Fruit fly (Drosophila melanogaster) whole organism, embryonic: ENCODE data around the gene mav.

Experiments used
- BEAF-32 ChIP-seq: fragments of 200-800 bp; sonication (Bioruptor generic); optimal IDR thresholded peaks from 3 replicates; lab custom pipeline; 2017; ENCODE audit warnings: missing biosample characterization, missing genetic modification characterization, mild to moderate bottlenecking, moderate library complexity, missing genetic modification reagents
- CG10209 ChIP-seq: fragments of 200-800 bp; sonication (Bioruptor generic); optimal IDR thresholded peaks from 3 replicates; lab custom pipeline; 2017; ENCODE audit warnings: missing biosample characterization, mild to moderate bottlenecking, missing genetic modification characterization, missing genetic modification reagents
- CG10431 ChIP-seq: fragments of 200-800 bp; sonication (Bioruptor generic); optimal IDR thresholded peaks from 3 replicates; lab custom pipeline; 2018; ENCODE audit warnings: missing biosample characterization, mild to moderate bottlenecking, missing genetic modification characterization
- CG12391 ChIP-seq: fragments of 200-800 bp; sonication (Bioruptor generic); optimal IDR thresholded peaks from 3 replicates; lab custom pipeline; 2018; ENCODE audit warnings: missing biosample characterization, mild to moderate bottlenecking, missing genetic modification characterization, moderate library complexity
- CG12769 ChIP-seq: fragments of 200-800 bp; sonication (Bioruptor generic); optimal IDR thresholded peaks from 2 replicates; lab custom pipeline; 2019; ENCODE audit warnings: missing biosample characterization, mild to moderate bottlenecking, missing genetic modification characterization, moderate library complexity
- CG13894 ChIP-seq: fragments of 200-800 bp; sonication (Bioruptor generic); optimal IDR thresholded peaks from 3 replicates; lab custom pipeline; 2018; ENCODE audit warnings: missing biosample characterization, mild to moderate bottlenecking, missing genetic modification characterization, moderate library complexity
- CG14965 ChIP-seq: fragments of 200-800 bp; sonication (Bioruptor generic); optimal IDR thresholded peaks from 2 replicates; lab custom pipeline; 2016; ENCODE audit warnings: missing biosample characterization, missing genetic modification characterization, borderline replicate concordance
- CG17328 ChIP-seq: fragments of 200-800 bp; sonication (Bioruptor generic); IDR thresholded peaks from 2 replicates; pipeline ENCODE4 v1.3.6; 2022; ENCODE audit warnings: missing biosample characterization, missing genetic modification characterization
- CG2116 ChIP-seq: fragments of 200-800 bp; sonication (Bioruptor generic); optimal IDR thresholded peaks from 3 replicates; lab custom pipeline; 2018; ENCODE audit warnings: missing biosample characterization, mild to moderate bottlenecking, missing genetic modification characterization
- CG2875 ChIP-seq: fragments of 200-800 bp; sonication (Bioruptor generic); optimal IDR thresholded peaks from 2 replicates; lab custom pipeline; 2017; ENCODE audit warnings: missing biosample characterization, mild to moderate bottlenecking, missing genetic modification characterization, missing genetic modification reagents
- CG34224 ChIP-seq: fragments of 200-800 bp; sonication (Bioruptor generic); IDR thresholded peaks from 3 replicates; pipeline ENCODE4 v1.3.6; 2022; ENCODE audit warnings: missing biosample characterization, missing genetic modification characterization; ENCODE audit not compliant: partially characterized antibody
- CG3995 ChIP-seq: fragments of 200-800 bp; sonication (Bioruptor generic); optimal IDR thresholded peaks from 3 replicates; lab custom pipeline; 2016; ENCODE audit warnings: missing biosample characterization, missing genetic modification characterization
- CG4282 ChIP-seq: fragments of 200-800 bp; sonication (Bioruptor generic); optimal IDR thresholded peaks from 2 replicates; lab custom pipeline; 2016; ENCODE audit warnings: missing biosample characterization, missing genetic modification characterization
- CG4360 ChIP-seq: fragments of 200-800 bp; sonication (Bioruptor generic); IDR thresholded peaks from 2 replicates; pipeline ENCODE4 v1.3.6; 2022; ENCODE audit warnings: missing biosample characterization, missing genetic modification characterization
- CG4617 ChIP-seq: fragments of 200-800 bp; sonication (Bioruptor generic); optimal IDR thresholded peaks from 3 replicates; lab custom pipeline; 2016; ENCODE audit warnings: missing biosample characterization, missing genetic modification characterization, borderline replicate concordance
- CG5180 ChIP-seq: fragments of 200-800 bp; sonication (Bioruptor generic); optimal IDR thresholded peaks from 3 replicates; lab custom pipeline; 2017; ENCODE audit warnings: missing biosample characterization, missing genetic modification characterization, mild to moderate bottlenecking, moderate library complexity, missing genetic modification reagents
- Dad ChIP-seq: fragments of 200-800 bp; sonication (Bioruptor generic); optimal IDR thresholded peaks from 3 replicates; lab custom pipeline; 2016; ENCODE audit warnings: missing biosample characterization, missing genetic modification characterization
- Dbx ChIP-seq: fragments of 200-800 bp; sonication (Bioruptor generic); IDR thresholded peaks from 3 replicates; pipeline ENCODE4 v1.3.6; 2022; ENCODE audit warnings: missing biosample characterization, missing genetic modification characterization
- Dek ChIP-seq: fragments of 200-800 bp; sonication (Bioruptor generic); optimal IDR thresholded peaks from 3 replicates; lab custom pipeline; 2019; ENCODE audit warnings: missing biosample characterization, mild to moderate bottlenecking, missing genetic modification characterization, moderate library complexity
- Dip2 ChIP-seq: fragments of 200-800 bp; sonication (Bioruptor generic); IDR thresholded peaks from 2 replicates; pipeline ENCODE4 v1.3.6; 2022; ENCODE audit warnings: missing biosample characterization, missing genetic modification characterization
- Hsf ChIP-seq: fragments of 200-800 bp; sonication (Bioruptor generic); optimal IDR thresholded peaks from 3 replicates; lab custom pipeline; 2016; ENCODE audit warnings: missing biosample characterization, missing genetic modification characterization
- NK7.1 ChIP-seq: fragments of 200-800 bp; sonication (Bioruptor generic); optimal IDR thresholded peaks from 3 replicates; lab custom pipeline; 2016; ENCODE audit warnings: missing biosample characterization, missing genetic modification characterization
- PHDP ChIP-seq: fragments of 200-800 bp; sonication (Bioruptor generic); optimal IDR thresholded peaks from 3 replicates; lab custom pipeline; 2018; ENCODE audit warnings: missing biosample characterization, mild to moderate bottlenecking, missing genetic modification characterization, moderate library complexity
- Ravus ChIP-seq: fragments of 200-800 bp; sonication (Bioruptor generic); IDR thresholded peaks from 2 replicates; pipeline ENCODE4 v1.3.6; 2022; ENCODE audit warnings: missing biosample characterization, missing genetic modification characterization
- Spps ChIP-seq: fragments of 200-800 bp; sonication (Bioruptor generic); optimal IDR thresholded peaks from 2 replicates; lab custom pipeline; 2018; ENCODE audit warnings: missing biosample characterization, mild to moderate bottlenecking, missing genetic modification characterization
- al ChIP-seq: fragments of 200-800 bp; sonication (Bioruptor generic); IDR thresholded peaks from 2 replicates; pipeline ENCODE4 v1.3.6; 2022; ENCODE audit warnings: missing biosample characterization, missing genetic modification characterization
- cad ChIP-seq: fragments of >200 bp; optimal IDR thresholded peaks from 2 replicates; lab custom pipeline; 2017; ENCODE audit warnings: missing biosample characterization, missing genetic modification characterization
- cg ChIP-seq: fragments of 200-800 bp; sonication (Bioruptor generic); optimal IDR thresholded peaks from 3 replicates; lab custom pipeline; 2019; ENCODE audit warnings: missing biosample characterization, mild to moderate bottlenecking, missing genetic modification characterization, moderate library complexity
- chif ChIP-seq, 2 experiments: fragments of 200-800 bp; sonication (Bioruptor generic); optimal IDR thresholded peaks; 3 replicates each; lab custom pipeline; 2016; ENCODE audit warnings: missing biosample characterization in 2 of 2, missing genetic modification characterization in 2 of 2
- chinmo ChIP-seq: fragments of 200-800 bp; sonication (Bioruptor generic); IDR thresholded peaks from 4 replicates; pipeline ENCODE4 v1.3.6; 2022; ENCODE audit warnings: missing biosample characterization, missing genetic modification characterization; ENCODE audit not compliant: partially characterized antibody
- dimm ChIP-seq: fragments of 200-800 bp; sonication (Bioruptor generic); IDR thresholded peaks from 2 replicates; pipeline ENCODE4 v1.3.6; 2022; ENCODE audit warnings: missing biosample characterization, missing genetic modification characterization
- emc ChIP-seq: fragments of 200-800 bp; sonication (Bioruptor generic); optimal IDR thresholded peaks from 2 replicates; lab custom pipeline; 2016; ENCODE audit warnings: missing biosample characterization, missing genetic modification characterization
- gce ChIP-seq: fragments of 200-800 bp; sonication (Bioruptor generic); IDR thresholded peaks from 3 replicates; pipeline ENCODE4 v1.3.6; 2022; ENCODE audit warnings: missing biosample characterization, missing genetic modification characterization
- ind ChIP-seq: fragments of 200-800 bp; sonication (Bioruptor generic); optimal IDR thresholded peaks from 3 replicates; lab custom pipeline; 2016; ENCODE audit warnings: missing biosample characterization, missing genetic modification characterization
- jumu ChIP-seq: fragments of 200-800 bp; sonication (Bioruptor generic); optimal IDR thresholded peaks from 3 replicates; lab custom pipeline; 2016; ENCODE audit warnings: missing biosample characterization, missing genetic modification characterization
- klu ChIP-seq: fragments of 200-800 bp; sonication (Bioruptor generic); IDR thresholded peaks from 2 replicates; pipeline ENCODE4 v1.3.6; 2022; ENCODE audit warnings: missing biosample characterization, missing genetic modification characterization
- knrl ChIP-seq: fragments of 200-800 bp; sonication (Bioruptor generic); IDR thresholded peaks from 3 replicates; pipeline ENCODE4 v1.3.6; 2022; ENCODE audit warnings: missing biosample characterization, missing genetic modification characterization; ENCODE audit not compliant: partially characterized antibody
- lab ChIP-seq: fragments of 200-800 bp; sonication (Bioruptor generic); optimal IDR thresholded peaks from 3 replicates; lab custom pipeline; 2017; ENCODE audit warnings: missing biosample characterization, missing genetic modification characterization, mild to moderate bottlenecking, moderate library complexity, missing genetic modification reagents
- lilli ChIP-seq: fragments of 200-800 bp; sonication (Bioruptor generic); optimal IDR thresholded peaks from 3 replicates; lab custom pipeline; 2016; ENCODE audit warnings: missing biosample characterization, missing genetic modification characterization
- pzg ChIP-seq: fragments of 200-800 bp; sonication (Bioruptor generic); optimal IDR thresholded peaks from 3 replicates; lab custom pipeline; 2018; ENCODE audit warnings: missing biosample characterization, mild to moderate bottlenecking, missing genetic modification characterization, moderate library complexity
- salm ChIP-seq: fragments of 200-800 bp; sonication (Bioruptor generic); optimal IDR thresholded peaks from 2 replicates; lab custom pipeline; 2018; ENCODE audit warnings: missing biosample characterization, mild to moderate bottlenecking, missing genetic modification characterization
- stc ChIP-seq: fragments of 200-800 bp; sonication (Bioruptor generic); IDR thresholded peaks from 2 replicates; pipeline ENCODE4 v1.3.6; 2022; ENCODE audit warnings: missing biosample characterization, missing genetic modification characterization
- sug ChIP-seq: fragments of 200-800 bp; optimal IDR thresholded peaks from 2 replicates; lab custom pipeline; 2019; ENCODE audit warnings: missing biosample characterization, mild to moderate bottlenecking, missing genetic modification characterization, moderate library complexity
- tll ChIP-seq, 2 experiments: fragments of 200-800 bp in 1 of 2; fragments of >200 bp in 1 of 2; sonication (Bioruptor generic) in 1 of 2; optimal IDR thresholded peaks; 2 replicates each; lab custom pipeline; 2017 to 2019; ENCODE audit warnings: missing biosample characterization in 2 of 2, missing genetic modification characterization in 2 of 2, mild to moderate bottlenecking in 1 of 2, moderate library complexity in 1 of 2
- trh ChIP-seq: fragments of 200-800 bp; sonication (Bioruptor generic); optimal IDR thresholded peaks from 2 replicates; lab custom pipeline; 2016; ENCODE audit warnings: missing biosample characterization, missing genetic modification characterization
- twi ChIP-seq: fragments of 200-800 bp; optimal IDR thresholded peaks from 2 replicates; lab custom pipeline; 2019; ENCODE audit warnings: missing biosample characterization, mild to moderate bottlenecking, missing genetic modification characterization, moderate library complexity
- vvl ChIP-seq: fragments of 200-800 bp; sonication (Bioruptor generic); IDR thresholded peaks from 2 replicates; pipeline ENCODE4 v1.3.6; 2022; ENCODE audit warnings: missing biosample characterization, missing genetic modification characterization
- wdn ChIP-seq: fragments of 200-800 bp; sonication (Bioruptor generic); IDR thresholded peaks from 2 replicates; pipeline ENCODE4 v1.3.6; 2022; ENCODE audit warnings: missing biosample characterization, missing genetic modification characterization
- zen2 ChIP-seq: fragments of 200-800 bp; sonication (Bioruptor generic); IDR thresholded peaks from 3 replicates; pipeline ENCODE4 v1.3.6; 2022; ENCODE audit warnings: missing biosample characterization, missing genetic modification characterization; ENCODE audit not compliant: partially characterized antibody

The mav gene

DNA sequence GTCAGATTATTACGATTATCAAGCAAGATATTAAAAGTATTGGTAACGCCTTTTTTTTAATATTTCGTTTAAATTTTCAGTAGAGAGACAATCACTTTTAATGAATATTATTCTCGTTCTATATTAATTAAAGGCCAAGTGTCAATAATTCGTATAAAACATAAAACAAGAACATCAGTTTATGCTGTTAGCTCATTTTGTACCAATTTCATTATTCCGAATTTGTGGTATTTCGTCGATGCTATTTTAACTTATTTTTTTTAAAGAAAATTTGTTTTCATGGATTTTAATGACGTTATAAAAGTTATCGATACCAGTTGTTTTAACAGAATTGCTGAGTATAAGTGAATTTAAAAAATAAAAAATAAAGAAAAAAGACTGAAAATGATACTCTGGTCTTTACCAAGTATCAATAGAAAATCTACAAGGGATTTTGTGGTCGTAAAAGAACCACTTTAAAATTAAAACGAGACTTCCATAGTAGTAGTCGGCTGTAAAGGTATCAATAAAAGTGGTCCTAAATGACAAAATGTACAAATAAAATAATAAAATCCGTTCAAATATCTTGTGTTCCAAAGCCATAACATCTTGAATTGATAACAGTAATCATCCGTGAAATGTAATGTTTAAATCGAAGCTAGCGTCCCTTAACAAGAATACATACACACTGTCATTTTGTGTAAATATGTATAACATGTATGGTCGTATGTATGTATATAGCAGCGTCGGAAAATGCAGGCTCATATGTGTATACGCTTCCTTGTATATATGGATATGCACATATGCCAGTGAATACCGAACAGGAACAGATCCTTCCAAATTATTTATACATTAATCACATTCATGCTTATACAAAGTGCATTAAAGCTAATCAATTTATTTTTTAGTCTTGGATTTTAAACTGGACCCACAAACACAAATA is 15.2 kb downstream of the mav start, which contains the start of gene Eph (continued):
- no peak for TF ChIP-seq chinmo (GFP tag; lab: Robert Waterston, UW)
- TF ChIP-seq tll (GFP tag; optimal IDR thresholded peaks at IDR 0.05; lab: Kevin White, UChicago), result no peak
- no peak for TF ChIP-seq CG5180 (GFP tag; lab: Kevin White, UChicago)
- no peak for TF ChIP-seq CG4282 (GFP tag; lab: Kevin White, UChicago)
- no peak for TF ChIP-seq gce (GFP tag; lab: Robert Waterston, UW)
- no peak for TF ChIP-seq wdn (GFP tag; lab: Robert Waterston, UW)
- no peak for TF ChIP-seq Dek
- TF ChIP-seq Hsf (GFP tag; lab: Kevin White, UChicago), result no peak
- no peak for TF ChIP-seq CG4360
- no peak for TF ChIP-seq zen2
- no peak for TF ChIP-seq CG12391 (tag; lab: Kevin White, UChicago)
- TF ChIP-seq BEAF-32 (GFP tag; lab: Kevin White, UChicago), result peak; percentile 50
- no peak for TF ChIP-seq al (GFP tag; lab: Robert Waterston, UW)
- no peak for TF ChIP-seq dimm
- peak; percentile 39 for TF ChIP-seq CG2116 (GFP tag; lab: Kevin White, UChicago)
- no peak for TF ChIP-seq trh (GFP tag; lab: Kevin White, UChicago)
- TF ChIP-seq CG34224 (GFP tag; lab: Robert Waterston, UW), result no peak
- no peak for TF ChIP-seq CG14965
- no peak for TF ChIP-seq CG3995 (GFP tag; lab: Kevin White, UChicago)
- peak; percentile 60 for TF ChIP-seq CG4617 (GFP tag; lab: Kevin White, UChicago)
- TF ChIP-seq vvl, result no peak
- no peak for TF ChIP-seq NK7.1
- TF ChIP-seq Dip2 (GFP tag; lab: Robert Waterston, UW), result no peak
- TF ChIP-seq pzg (GFP tag; lab: Kevin White, UChicago), result peak; percentile 49
- TF ChIP-seq CG10209 (GFP tag; lab: Kevin White, UChicago), result no peak
- TF ChIP-seq cg (GFP tag; lab: Kevin White, UChicago), result peak; percentile 77
- no peak for TF ChIP-seq twi (tag; lab: Kevin White, UChicago)
- TF ChIP-seq knrl (GFP tag; lab: Robert Waterston, UW), result no peak
- no peak for TF ChIP-seq CG12769 (tag; lab: Kevin White, UChicago)
- TF ChIP-seq emc (GFP tag; lab: Kevin White, UChicago), result no peak
- no peak for TF ChIP-seq cad (GFP tag; lab: Kevin White, UChicago)
- no peak for TF ChIP-seq klu
- no peak for TF ChIP-seq jumu (GFP tag; lab: Kevin White, UChicago)
- no peak for TF ChIP-seq stc
- TF ChIP-seq sug (tag; lab: Kevin White, UChicago), result no peak
- TF ChIP-seq ind (GFP tag; lab: Kevin White, UChicago), result no peak
- TF ChIP-seq CG17328 (GFP tag; lab: Robert Waterston, UW), result no peak
- no peak for TF ChIP-seq CG13894
- no peak for TF ChIP-seq salm (tag; lab: Kevin White, UChicago)
- no peak for TF ChIP-seq lab (GFP tag; lab: Kevin White, UChicago)
- TF ChIP-seq lilli, result no peak
- no peak for TF ChIP-seq Ravus (GFP tag; lab: Robert Waterston, UW)
- no peak for TF ChIP-seq CG2875 (GFP tag; lab: Kevin White, UChicago)
- TF ChIP-seq Dad (GFP tag; lab: Kevin White, UChicago), result no peak
- no peak for TF ChIP-seq Dbx (GFP tag; lab: Robert Waterston, UW)
- TF ChIP-seq PHDP, result no peak
- TF ChIP-seq CG10431 (GFP tag; lab: Kevin White, UChicago), result peak; percentile 88
- TF ChIP-seq Spps (tag; lab: Kevin White, UChicago), result no peak
- no peak for TF ChIP-seq chif (GFP tag; optimal IDR thresholded peaks at IDR 0.05; lab: Kevin White, UChicago)
